Worm (Caenorhabditis elegans) whole organism, early embryonic: ENCODE data around the gene ref-1.

Experiments used
- F13C5.2 ChIP-seq: sonication (generic microtip); optimal IDR thresholded peaks from 2 replicates; lab custom pipeline; 2017; ENCODE audit warnings: mild to moderate bottlenecking, missing genetic modification characterization, inconsistent platforms, missing compliant biosample characterization
- ama-1 ChIP-seq: fragments of 150-350 bp; optimal IDR thresholded peaks from 2 replicates; lab custom pipeline; 2014
- ceh-13 ChIP-seq: fragments of 200-800 bp; sonication (Bioruptor generic); optimal IDR thresholded peaks from 2 replicates; lab custom pipeline; 2018; ENCODE audit warnings: mild to moderate bottlenecking, missing genetic modification characterization, missing compliant biosample characterization
- ceh-36 ChIP-seq: sonication (generic microtip); optimal IDR thresholded peaks from 2 replicates; lab custom pipeline; 2016; ENCODE audit warnings: missing genetic modification characterization, inconsistent platforms, missing compliant biosample characterization
- ets-7 ChIP-seq: sonication (generic microtip); optimal IDR thresholded peaks from 2 replicates; lab custom pipeline; 2016; ENCODE audit warnings: missing genotype, missing genetic modification characterization, missing compliant biosample characterization
- flt-1 ChIP-seq: fragments of 200-800 bp; sonication (Bioruptor generic); IDR thresholded peaks from 2 replicates; pipeline ENCODE4 v1.3.6; 2022; ENCODE audit warnings: missing genetic modification characterization, missing compliant biosample characterization
- hnd-1 ChIP-seq: sonication (generic microtip); optimal IDR thresholded peaks from 2 replicates; lab custom pipeline; 2016; ENCODE audit warnings: missing genetic modification characterization, missing compliant biosample characterization
- pes-1 ChIP-seq: fragments of 200-800 bp; sonication (Bioruptor generic); IDR thresholded peaks from 2 replicates; pipeline ENCODE4 v1.3.6; 2022; ENCODE audit warnings: missing genetic modification reagents, missing genetic modification characterization, missing compliant biosample characterization
- scrt-1 ChIP-seq: fragments of 200-800 bp; sonication (Bioruptor generic); IDR thresholded peaks from 2 replicates; pipeline ENCODE4 v1.3.6; 2022; ENCODE audit warnings: missing genetic modification characterization, missing compliant biosample characterization
- sea-1 ChIP-seq: fragments of 200-800 bp; sonication (Bioruptor generic); conservative IDR thresholded peaks from 2 replicates; pipeline ENCODE4 v1.3.6; 2022; ENCODE audit warnings: missing genetic modification characterization, missing compliant biosample characterization
- tbx-11 ChIP-seq: fragments of 200-800 bp; sonication (Bioruptor generic); IDR thresholded peaks from 2 replicates; pipeline ENCODE4 v1.3.6; 2022; ENCODE audit warnings: missing genetic modification characterization, missing compliant biosample characterization
- tbx-37 ChIP-seq: fragments of 200-800 bp; sonication (Bioruptor generic); conservative IDR thresholded peaks from 2 replicates; pipeline ENCODE4 v1.3.6; 2022; ENCODE audit warnings: missing genetic modification reagents, missing genetic modification characterization, missing compliant biosample characterization
- tra-4 ChIP-seq: sonication (generic microtip); optimal IDR thresholded peaks from 2 replicates; lab custom pipeline; 2017; ENCODE audit warnings: missing genetic modification characterization, missing compliant biosample characterization

ce11 chrII:10239595-10239994 is 21.3 kb downstream of the ref-1 start, which contains the start of gene mec-15:
- TF ChIP-seq ama-1 (lab: Kevin White, UChicago) (no peak), tbx-11 (no peak), F13C5.2 (no peak), ets-7 (tag; lab: Kevin White, UChicago) (no peak), tbx-37 (GFP tag; lab: Robert Waterston, UW) (no peak), tra-4 (tag; lab: Kevin White, UChicago) (no peak), hnd-1 (no peak), scrt-1 (GFP tag; lab: Robert Waterston, UW) (no peak), flt-1 (GFP tag; lab: Robert Waterston, UW) (no peak), sea-1 (GFP tag; lab: Robert Waterston, UW) (no peak), ceh-13 (GFP tag; lab: Kevin White, UChicago) (no peak), pes-1 (GFP tag; lab: Robert Waterston, UW) (no peak), ceh-36 (no peak)
